Worm (Caenorhabditis elegans) whole organism, L4 larva: ENCODE results near the gene C02F5.2.

ENCODE experiments used
- aly-2 ChIP-seq: sonication (generic microtip); optimal IDR thresholded peaks from 2 replicates; lab custom pipeline; 2018; ENCODE audit warnings: missing biosample characterization, missing genetic modification characterization
- arid-1 ChIP-seq: fragments of 200-800 bp; sonication (Bioruptor generic); conservative IDR thresholded peaks from 2 replicates; pipeline ENCODE4 v1.3.6; 2022; ENCODE audit warnings: missing genetic modification reagents, missing genetic modification characterization, missing compliant biosample characterization
- ces-1 ChIP-seq: fragments of 150-350 bp; sonication (generic microtip); optimal IDR thresholded peaks from 4 replicates; lab custom pipeline; 2014; ENCODE audit warnings: missing biosample characterization, missing genetic modification reagents, missing genetic modification characterization
- lsy-2 ChIP-seq, 2 experiments: fragments of 150-350 bp in 1 of 2; sonication (generic microtip) in 1 of 2; optimal IDR thresholded peaks; 2 replicates each; lab custom pipeline; 2014 to 2017; ENCODE audit warnings: missing biosample characterization in 2 of 2, missing genetic modification characterization in 2 of 2
- nhr-25 ChIP-seq: sonication (generic microtip); optimal IDR thresholded peaks from 2 replicates; lab custom pipeline; 2017; ENCODE audit warnings: missing genetic modification characterization, mild to moderate bottlenecking, missing compliant biosample characterization, antibody characterized with exemption, moderate library complexity, borderline replicate concordance; ENCODE audit not compliant: insufficient read depth
- nhr-76 ChIP-seq: fragments of 150-350 bp; optimal IDR thresholded peaks from 2 replicates; lab custom pipeline; 2014; ENCODE audit warnings: missing biosample characterization, missing genetic modification characterization
- nhr-77 ChIP-seq: fragments of 150-350 bp; optimal IDR thresholded peaks from 2 replicates; lab custom pipeline; 2014; ENCODE audit warnings: missing biosample characterization, missing genetic modification characterization
- unc-130 ChIP-seq: sonication (generic microtip); optimal IDR thresholded peaks from 2 replicates; lab custom pipeline; 2016; ENCODE audit warnings: missing genetic modification reagents, missing genetic modification characterization, missing compliant biosample characterization
- zag-1 ChIP-seq: fragments of 150-350 bp; optimal IDR thresholded peaks from 2 replicates; lab custom pipeline; 2014; ENCODE audit warnings: missing biosample characterization, missing genetic modification characterization

- TF ChIP-seq arid-1 (GFP tag; lab: Robert Waterston, UW) (no peak), aly-2 (tag; lab: Kevin White, UChicago) (no peak), ces-1 (GFP tag; lab: Kevin White, UChicago) (no peak), nhr-76 (tag; lab: Kevin White, UChicago) (no peak), zag-1 (no peak), nhr-77 (tag; lab: Kevin White, UChicago) (no peak), lsy-2 (tag; optimal IDR thresholded peaks at IDR 0.05; lab: Kevin White, UChicago) (no peak), nhr-25 (tag; lab: Kevin White, UChicago) (no peak), unc-130 (GFP tag; lab: Kevin White, UChicago) (no peak)
Observed at ce11 chrIII:8217919-8218318, 31.5 kb upstream of the C02F5.2 start, which contains the start of gene C30A5.16.
